Fruit fly (Drosophila melanogaster) whole organism, embryonic: ENCODE results near the gene CG1092.

Source experiments
- Adf1 ChIP-seq: fragments of 200-800 bp; sonication (Bioruptor generic); IDR thresholded peaks from 2 replicates; pipeline ENCODE4 v1.3.6; 2022; ENCODE audit warnings: missing biosample characterization, missing genetic modification characterization
- CG10366 ChIP-seq: fragments of 200-800 bp; sonication (Bioruptor generic); IDR thresholded peaks from 2 replicates; pipeline ENCODE4 v1.3.6; 2022; ENCODE audit warnings: missing biosample characterization, missing genetic modification characterization
- CG11085 ChIP-seq: fragments of 200-800 bp; sonication (Bioruptor generic); IDR thresholded peaks from 2 replicates; pipeline ENCODE4 v1.3.6; 2022; ENCODE audit warnings: missing biosample characterization, missing genetic modification characterization
- CG12071 ChIP-seq: fragments of 200-800 bp; sonication (Bioruptor generic); optimal IDR thresholded peaks from 3 replicates; lab custom pipeline; 2018; ENCODE audit warnings: missing biosample characterization, mild to moderate bottlenecking, missing genetic modification characterization
- CG12236 ChIP-seq: fragments of 200-800 bp; sonication (Bioruptor generic); optimal IDR thresholded peaks from 2 replicates; lab custom pipeline; 2016; ENCODE audit warnings: missing biosample characterization, missing genetic modification characterization
- CG13123 ChIP-seq: fragments of 200-800 bp; sonication (Bioruptor generic); optimal IDR thresholded peaks from 2 replicates; lab custom pipeline; 2016; ENCODE audit warnings: missing biosample characterization, missing genetic modification characterization
- CG15011 ChIP-seq: fragments of 200-800 bp; sonication (Bioruptor generic); optimal IDR thresholded peaks from 3 replicates; lab custom pipeline; 2018; ENCODE audit warnings: missing biosample characterization, mild to moderate bottlenecking, missing genetic modification characterization
- CG15514 ChIP-seq: fragments of 200-800 bp; sonication (Bioruptor generic); optimal IDR thresholded peaks from 3 replicates; lab custom pipeline; 2017; ENCODE audit warnings: missing biosample characterization, missing genetic modification characterization, mild to moderate bottlenecking, moderate library complexity, missing genetic modification reagents
- CG17912 ChIP-seq: fragments of 200-800 bp; sonication (Bioruptor generic); optimal IDR thresholded peaks from 2 replicates; lab custom pipeline; 2018; ENCODE audit warnings: missing biosample characterization, mild to moderate bottlenecking, missing genetic modification characterization
- CG1792 ChIP-seq: fragments of 200-800 bp; sonication (Bioruptor generic); optimal IDR thresholded peaks from 2 replicates; lab custom pipeline; 2016; ENCODE audit warnings: missing biosample characterization, missing genetic modification characterization
- CG18476 ChIP-seq: fragments of 200-800 bp; sonication (Bioruptor generic); optimal IDR thresholded peaks from 2 replicates; lab custom pipeline; 2016; ENCODE audit warnings: missing biosample characterization, mild to moderate bottlenecking, missing genetic modification characterization
- CG2116 ChIP-seq: fragments of 200-800 bp; sonication (Bioruptor generic); optimal IDR thresholded peaks from 3 replicates; lab custom pipeline; 2018; ENCODE audit warnings: missing biosample characterization, mild to moderate bottlenecking, missing genetic modification characterization
- CG30403 ChIP-seq: fragments of 200-800 bp; sonication (Bioruptor generic); optimal IDR thresholded peaks from 3 replicates; lab custom pipeline; 2016; ENCODE audit warnings: missing biosample characterization, missing genetic modification characterization
- CG34376 ChIP-seq: fragments of 200-800 bp; sonication (Bioruptor generic); optimal IDR thresholded peaks from 2 replicates; lab custom pipeline; 2018; ENCODE audit warnings: missing biosample characterization, mild to moderate bottlenecking, missing genetic modification characterization
- CG34422 ChIP-seq: fragments of 200-800 bp; sonication (Bioruptor generic); IDR thresholded peaks from 3 replicates; pipeline ENCODE4 v1.3.6; 2022; ENCODE audit warnings: missing biosample characterization, missing genetic modification characterization
- CG6791 ChIP-seq: fragments of 200-800 bp; sonication (Bioruptor generic); IDR thresholded peaks from 3 replicates; pipeline ENCODE4 v1.3.6; 2022; ENCODE audit warnings: missing biosample characterization, missing genetic modification characterization; ENCODE audit not compliant: partially characterized antibody
- CG7372 ChIP-seq: fragments of 200-800 bp; sonication (Bioruptor generic); IDR thresholded peaks from 2 replicates; pipeline ENCODE4 v1.3.6; 2022; ENCODE audit warnings: missing biosample characterization, missing genetic modification characterization
- D19A ChIP-seq: fragments of 200-800 bp; optimal IDR thresholded peaks from 3 replicates; lab custom pipeline; 2019; ENCODE audit warnings: missing biosample characterization, mild to moderate bottlenecking, missing genetic modification characterization, moderate library complexity
- Dbx ChIP-seq: fragments of 200-800 bp; sonication (Bioruptor generic); IDR thresholded peaks from 3 replicates; pipeline ENCODE4 v1.3.6; 2022; ENCODE audit warnings: missing biosample characterization, missing genetic modification characterization
- Deaf1 ChIP-seq: fragments of 200-800 bp; optimal IDR thresholded peaks from 3 replicates; lab custom pipeline; 2019; ENCODE audit warnings: missing biosample characterization, mild to moderate bottlenecking, missing genetic modification characterization, moderate library complexity
- Dll ChIP-seq: fragments of 200-800 bp; sonication (Bioruptor generic); IDR thresholded peaks from 4 replicates; pipeline ENCODE4 v1.3.6; 2022; ENCODE audit warnings: missing biosample characterization, missing genetic modification characterization; ENCODE audit not compliant: partially characterized antibody
- Ets65A ChIP-seq: fragments of 200-800 bp; sonication (Bioruptor generic); peaks from one replicate; lab custom pipeline; 2016; ENCODE audit warnings: missing biosample characterization, missing genetic modification characterization
- Hmx ChIP-seq: fragments of 200-800 bp; sonication (Bioruptor generic); optimal IDR thresholded peaks from 2 replicates; lab custom pipeline; 2016; ENCODE audit warnings: missing biosample characterization, missing genetic modification characterization
- MTF-1 ChIP-seq: fragments of 200-800 bp; sonication (Bioruptor generic); optimal IDR thresholded peaks from 2 replicates; lab custom pipeline; 2018; ENCODE audit warnings: missing biosample characterization, mild to moderate bottlenecking, missing genetic modification characterization, borderline replicate concordance
- Mes4 ChIP-seq: fragments of 200-800 bp; sonication (Bioruptor generic); optimal IDR thresholded peaks from 2 replicates; lab custom pipeline; 2016; ENCODE audit warnings: missing biosample characterization, missing genetic modification characterization
- NC2α ChIP-seq: fragments of 200-800 bp; sonication (Bioruptor generic); optimal IDR thresholded peaks from 2 replicates; lab custom pipeline; 2016; ENCODE audit warnings: missing biosample characterization, missing genetic modification characterization
- Neu2 ChIP-seq: fragments of 200-800 bp; sonication (Bioruptor generic); optimal IDR thresholded peaks from 3 replicates; lab custom pipeline; 2016; ENCODE audit warnings: missing biosample characterization, missing genetic modification characterization, borderline replicate concordance
- NfI ChIP-seq: fragments of 200-800 bp; sonication (Bioruptor generic); optimal IDR thresholded peaks from 3 replicates; lab custom pipeline; 2018; ENCODE audit warnings: missing biosample characterization, mild to moderate bottlenecking, missing genetic modification characterization, moderate library complexity
- Opbp ChIP-seq: fragments of 200-800 bp; sonication (Bioruptor generic); IDR thresholded peaks from 3 replicates; pipeline ENCODE4 v1.3.6; 2022; ENCODE audit warnings: missing biosample characterization, missing genetic modification characterization; ENCODE audit not compliant: partially characterized antibody
- Sin3A ChIP-seq: fragments of >200 bp; optimal IDR thresholded peaks from 2 replicates; lab custom pipeline; 2018
- Sox102F ChIP-seq: fragments of 200-800 bp; sonication (Bioruptor generic); optimal IDR thresholded peaks from 2 replicates; lab custom pipeline; 2018; ENCODE audit warnings: missing biosample characterization, mild to moderate bottlenecking, missing genetic modification characterization, moderate library complexity
- Trl ChIP-seq, 3 experiments: fragments of >200 bp in 2 of 3; fragments of 200-800 bp in 1 of 3; sonication (Bioruptor generic) in 1 of 3; optimal IDR thresholded peaks; 2 replicates in 1 of 3; 3 replicates in 2 of 3; lab custom pipeline; 2016 to 2017; ENCODE audit warnings: missing biosample characterization in 1 of 3, missing genetic modification characterization in 1 of 3
- abd-A ChIP-seq: fragments of 200-800 bp; sonication (Bioruptor generic); optimal IDR thresholded peaks from 3 replicates; lab custom pipeline; 2019; ENCODE audit warnings: missing biosample characterization, mild to moderate bottlenecking, missing genetic modification characterization, moderate library complexity
- cato ChIP-seq: fragments of 200-800 bp; sonication (Bioruptor generic); optimal IDR thresholded peaks from 2 replicates; lab custom pipeline; 2016; ENCODE audit warnings: missing biosample characterization, missing genetic modification characterization, borderline replicate concordance
- da ChIP-seq: fragments of 200-800 bp; sonication (Bioruptor generic); optimal IDR thresholded peaks from 2 replicates; lab custom pipeline; 2016; ENCODE audit warnings: missing biosample characterization, missing genetic modification characterization
- dm ChIP-seq: fragments of 200-800 bp; sonication (Bioruptor generic); optimal IDR thresholded peaks from 3 replicates; lab custom pipeline; 2016; ENCODE audit warnings: missing biosample characterization, missing genetic modification characterization
- fd3F ChIP-seq: fragments of 200-800 bp; sonication (Bioruptor generic); optimal IDR thresholded peaks from 2 replicates; lab custom pipeline; 2018; ENCODE audit warnings: missing biosample characterization, mild to moderate bottlenecking, missing genetic modification characterization, moderate library complexity
- gce ChIP-seq: fragments of 200-800 bp; sonication (Bioruptor generic); IDR thresholded peaks from 3 replicates; pipeline ENCODE4 v1.3.6; 2022; ENCODE audit warnings: missing biosample characterization, missing genetic modification characterization
- gt ChIP-seq: fragments of 200-800 bp; sonication (Bioruptor generic); IDR thresholded peaks from 2 replicates; pipeline ENCODE4 v1.3.6; 2022; ENCODE audit warnings: missing biosample characterization, missing genetic modification characterization
- klu ChIP-seq: fragments of 200-800 bp; sonication (Bioruptor generic); IDR thresholded peaks from 2 replicates; pipeline ENCODE4 v1.3.6; 2022; ENCODE audit warnings: missing biosample characterization, missing genetic modification characterization
- lov ChIP-seq, 2 experiments: fragments of 200-800 bp in 1 of 2; fragments of >200 bp in 1 of 2; sonication (Bioruptor generic) in 1 of 2; IDR thresholded peaks in 1 of 2; optimal IDR thresholded peaks in 1 of 2; 2 replicates in 1 of 2; 3 replicates in 1 of 2; pipeline versions ENCODE4 v1.3.6 to Lab custom; 2017 to 2022; ENCODE audit warnings: missing biosample characterization in 1 of 2, missing genetic modification characterization in 1 of 2
- nom ChIP-seq: fragments of 200-800 bp; sonication (Bioruptor generic); optimal IDR thresholded peaks from 2 replicates; lab custom pipeline; 2017; ENCODE audit warnings: missing biosample characterization, missing genetic modification characterization, mild to moderate bottlenecking, moderate library complexity, missing genetic modification reagents
- org-1 ChIP-seq: fragments of 200-800 bp; sonication (Bioruptor generic); optimal IDR thresholded peaks from 2 replicates; lab custom pipeline; 2017; ENCODE audit warnings: missing biosample characterization, missing genetic modification characterization
- pros ChIP-seq: fragments of 200-800 bp; sonication (Bioruptor generic); optimal IDR thresholded peaks from 3 replicates; lab custom pipeline; 2019; ENCODE audit warnings: missing biosample characterization, mild to moderate bottlenecking, missing genetic modification characterization, moderate library complexity
- sd ChIP-seq: fragments of 200-800 bp; sonication (Bioruptor generic); optimal IDR thresholded peaks from 3 replicates; lab custom pipeline; 2018; ENCODE audit warnings: missing biosample characterization, mild to moderate bottlenecking, missing genetic modification characterization, moderate library complexity
- trh ChIP-seq: fragments of 200-800 bp; sonication (Bioruptor generic); optimal IDR thresholded peaks from 2 replicates; lab custom pipeline; 2016; ENCODE audit warnings: missing biosample characterization, missing genetic modification characterization
- twi ChIP-seq: fragments of 200-800 bp; optimal IDR thresholded peaks from 2 replicates; lab custom pipeline; 2019; ENCODE audit warnings: missing biosample characterization, mild to moderate bottlenecking, missing genetic modification characterization, moderate library complexity
- vvl ChIP-seq: fragments of 200-800 bp; sonication (Bioruptor generic); IDR thresholded peaks from 2 replicates; pipeline ENCODE4 v1.3.6; 2022; ENCODE audit warnings: missing biosample characterization, missing genetic modification characterization

The CG1092 gene

dm6 chr3R:4284376-4284953, 17.9 kb downstream of the CG1092 start (continued):
- no peak for TF ChIP-seq CG12236 (GFP tag; lab: Kevin White, UChicago)
- TF ChIP-seq dm (GFP tag; lab: Kevin White, UChicago) = no peak
- peak; percentile 84 for TF ChIP-seq pros (GFP tag; lab: Kevin White, UChicago)
- 0 out of 2 replicates have a peak, but pooled peaks have one; percentile 26 for TF ChIP-seq vvl (GFP tag; lab: Robert Waterston, UW)
- peak; percentile 20 for TF ChIP-seq abd-A (tag; lab: Kevin White, UChicago)
- TF ChIP-seq Sin3A (lab: Kevin White, UChicago) = no peak
- no peak for TF ChIP-seq cato (GFP tag; lab: Kevin White, UChicago)
- TF ChIP-seq CG6791 (GFP tag; lab: Robert Waterston, UW) = no peak
- TF ChIP-seq, all 482 proteins: peak for 13

dm6 chr3R:4291289-4291688, 24.7 kb downstream of the CG1092 start:
- no peak for TF ChIP-seq CG12071 (GFP tag; lab: Kevin White, UChicago)
- TF ChIP-seq CG7372 = no peak
- no peak for TF ChIP-seq Dll (GFP tag; lab: Robert Waterston, UW)
- peak; percentile 74 for TF ChIP-seq abd-A (tag; lab: Kevin White, UChicago)
- no peak for TF ChIP-seq Opbp (GFP tag; lab: Robert Waterston, UW)
- no peak for TF ChIP-seq Sox102F (GFP tag; lab: Kevin White, UChicago)
- TF ChIP-seq D19A (tag; lab: Kevin White, UChicago) = no peak
- TF ChIP-seq CG18476 (GFP tag; lab: Kevin White, UChicago) = no peak
- TF ChIP-seq twi = no peak
- no peak for TF ChIP-seq CG34422 (GFP tag; lab: Robert Waterston, UW)
- TF ChIP-seq NC2α (GFP tag; lab: Kevin White, UChicago) = no peak
- no peak for TF ChIP-seq Mes4 (GFP tag; lab: Kevin White, UChicago)
- TF ChIP-seq Trl (optimal IDR thresholded peaks at IDR 0.05; lab: Kevin White, UChicago) = peak; percentile 4 to 13
- no peak for TF ChIP-seq Trl (GFP tag; optimal IDR thresholded peaks at IDR 0.05; lab: Kevin White, UChicago)
- no peak for TF ChIP-seq CG15011
- TF ChIP-seq CG1792 (GFP tag; lab: Kevin White, UChicago) = no peak
- no peak for TF ChIP-seq trh
- no peak for TF ChIP-seq org-1 (GFP tag; lab: Kevin White, UChicago)
- peak; percentile 9 for TF ChIP-seq CG34376 (GFP tag; lab: Kevin White, UChicago)
- no peak for TF ChIP-seq Dbx (GFP tag; lab: Robert Waterston, UW)
- no peak for TF ChIP-seq lov (optimal IDR thresholded peaks at IDR 0.05; lab: Kevin White, UChicago)
- TF ChIP-seq lov (GFP tag; IDR thresholded peaks at IDR 0.05; lab: Robert Waterston, UW) = no peak
- no peak for TF ChIP-seq Hmx (GFP tag; lab: Kevin White, UChicago)
- no peak for TF ChIP-seq Neu2 (GFP tag; lab: Kevin White, UChicago)
- TF ChIP-seq sd (tag; lab: Kevin White, UChicago) = no peak
- TF ChIP-seq Ets65A (GFP tag; lab: Kevin White, UChicago) = peak; percentile 76
- TF ChIP-seq CG11085 (GFP tag; lab: Robert Waterston, UW) = no peak
- TF ChIP-seq CG2116 = no peak
- no peak for TF ChIP-seq da (GFP tag; lab: Kevin White, UChicago)
- peak; percentile 85 for TF ChIP-seq Adf1 (GFP tag; lab: Robert Waterston, UW)
- no peak for TF ChIP-seq fd3F (GFP tag; lab: Kevin White, UChicago)
- TF ChIP-seq klu (GFP tag; lab: Robert Waterston, UW) = no peak
- peak; percentile 82 for TF ChIP-seq Deaf1 (tag; lab: Kevin White, UChicago)
- TF ChIP-seq gce (GFP tag; lab: Robert Waterston, UW) = no peak
- TF ChIP-seq NfI (GFP tag; lab: Kevin White, UChicago) = no peak
- no peak for TF ChIP-seq CG15514 (GFP tag; lab: Kevin White, UChicago)
- TF ChIP-seq gt (GFP tag; lab: Robert Waterston, UW) = no peak
- TF ChIP-seq CG17912 = no peak
- no peak for TF ChIP-seq CG10366 (GFP tag; lab: Robert Waterston, UW)
- no peak for TF ChIP-seq CG30403 (GFP tag; lab: Kevin White, UChicago)
- TF ChIP-seq MTF-1 (GFP tag; lab: Kevin White, UChicago) = no peak
- peak; percentile 53 for TF ChIP-seq nom (GFP tag; lab: Kevin White, UChicago)
- TF ChIP-seq CG13123 (GFP tag; lab: Kevin White, UChicago) = no peak
